Fruit fly (Drosophila melanogaster) whole organism, embryonic: Measurements from ENCODE around the gene CG10035.

Experiments
- Antp ChIP-seq: fragments of 200-800 bp; sonication (Bioruptor generic); optimal IDR thresholded peaks from 3 replicates; lab custom pipeline; 2016; ENCODE audit warnings: missing biosample characterization, missing genetic modification characterization
- Atf6 ChIP-seq: fragments of 200-800 bp; sonication (Bioruptor generic); IDR thresholded peaks from 2 replicates; pipeline ENCODE4 v1.3.6; 2022; ENCODE audit warnings: missing biosample characterization, missing genetic modification characterization
- B-H2 ChIP-seq: fragments of 200-800 bp; sonication (Bioruptor generic); optimal IDR thresholded peaks from 2 replicates; lab custom pipeline; 2018; ENCODE audit warnings: missing biosample characterization, mild to moderate bottlenecking, missing genetic modification characterization
- CG10654 ChIP-seq: fragments of 200-800 bp; sonication (Bioruptor generic); optimal IDR thresholded peaks from 2 replicates; lab custom pipeline; 2016; ENCODE audit warnings: missing biosample characterization, missing genetic modification characterization
- CG12744 ChIP-seq: fragments of 200-800 bp; sonication (Bioruptor generic); optimal IDR thresholded peaks from 2 replicates; lab custom pipeline; 2016; ENCODE audit warnings: missing biosample characterization, missing genetic modification characterization
- CG13123 ChIP-seq: fragments of 200-800 bp; sonication (Bioruptor generic); optimal IDR thresholded peaks from 2 replicates; lab custom pipeline; 2016; ENCODE audit warnings: missing biosample characterization, missing genetic modification characterization
- CG17186 ChIP-seq: fragments of 200-800 bp; sonication (Bioruptor generic); optimal IDR thresholded peaks from 3 replicates; lab custom pipeline; 2017; ENCODE audit warnings: missing biosample characterization, missing genetic modification reagents, missing genetic modification characterization
- CG2875 ChIP-seq: fragments of 200-800 bp; sonication (Bioruptor generic); optimal IDR thresholded peaks from 2 replicates; lab custom pipeline; 2017; ENCODE audit warnings: missing biosample characterization, mild to moderate bottlenecking, missing genetic modification characterization, missing genetic modification reagents
- CG2889 ChIP-seq: fragments of 200-800 bp; sonication (Bioruptor generic); IDR thresholded peaks from 3 replicates; pipeline ENCODE4 v1.3.6; 2022; ENCODE audit warnings: missing biosample characterization, missing genetic modification characterization
- CG30403 ChIP-seq: fragments of 200-800 bp; sonication (Bioruptor generic); optimal IDR thresholded peaks from 3 replicates; lab custom pipeline; 2016; ENCODE audit warnings: missing biosample characterization, missing genetic modification characterization
- CG31224 ChIP-seq: fragments of 200-800 bp; sonication (Bioruptor generic); IDR thresholded peaks from 2 replicates; pipeline ENCODE4 v1.3.6; 2022; ENCODE audit warnings: missing biosample characterization, missing genetic modification characterization
- CG34224 ChIP-seq: fragments of 200-800 bp; sonication (Bioruptor generic); IDR thresholded peaks from 3 replicates; pipeline ENCODE4 v1.3.6; 2022; ENCODE audit warnings: missing biosample characterization, missing genetic modification characterization; ENCODE audit not compliant: partially characterized antibody
- CG4854 ChIP-seq: fragments of 200-800 bp; sonication (Bioruptor generic); optimal IDR thresholded peaks from 2 replicates; lab custom pipeline; 2016; ENCODE audit warnings: missing biosample characterization, missing genetic modification characterization, inconsistent platforms
- CG5245 ChIP-seq: fragments of 200-800 bp; sonication (Bioruptor generic); optimal IDR thresholded peaks from 3 replicates; lab custom pipeline; 2016; ENCODE audit warnings: missing biosample characterization, missing genetic modification characterization
- CG6683 ChIP-seq: fragments of 200-800 bp; sonication (Bioruptor generic); optimal IDR thresholded peaks from 2 replicates; lab custom pipeline; 2017; ENCODE audit warnings: missing biosample characterization, mild to moderate bottlenecking, missing genetic modification characterization, missing genetic modification reagents
- CG7839 ChIP-seq: fragments of 200-800 bp; sonication (Bioruptor generic); optimal IDR thresholded peaks from 3 replicates; lab custom pipeline; 2018; ENCODE audit warnings: missing biosample characterization, mild to moderate bottlenecking, missing genetic modification characterization, moderate library complexity
- CG9609 ChIP-seq: fragments of 200-800 bp; sonication (Bioruptor generic); optimal IDR thresholded peaks from 3 replicates; lab custom pipeline; 2016; ENCODE audit warnings: missing biosample characterization, missing genetic modification characterization
- Camta ChIP-seq: fragments of 200-800 bp; sonication (Bioruptor generic); optimal IDR thresholded peaks from 2 replicates; lab custom pipeline; 2016; ENCODE audit warnings: missing biosample characterization, missing genetic modification characterization
- CkIIα-i1 ChIP-seq: fragments of 200-800 bp; sonication (Bioruptor generic); IDR thresholded peaks from 2 replicates; pipeline ENCODE4 v1.3.6; 2022; ENCODE audit warnings: missing biosample characterization, missing genetic modification characterization
- Dbx ChIP-seq: fragments of 200-800 bp; sonication (Bioruptor generic); IDR thresholded peaks from 3 replicates; pipeline ENCODE4 v1.3.6; 2022; ENCODE audit warnings: missing biosample characterization, missing genetic modification characterization
- Fer3 ChIP-seq: fragments of 200-800 bp; sonication (Bioruptor generic); optimal IDR thresholded peaks from 2 replicates; lab custom pipeline; 2018; ENCODE audit warnings: missing biosample characterization, mild to moderate bottlenecking, missing genetic modification characterization, moderate library complexity
- HLH4C ChIP-seq: fragments of 200-800 bp; sonication (Bioruptor generic); IDR thresholded peaks from 3 replicates; pipeline ENCODE4 v1.3.6; 2022; ENCODE audit warnings: missing biosample characterization, missing genetic modification characterization; ENCODE audit not compliant: partially characterized antibody
- Hmr ChIP-seq: fragments of 200-800 bp; sonication (Bioruptor generic); optimal IDR thresholded peaks from 3 replicates; lab custom pipeline; 2017; ENCODE audit warnings: mild to moderate bottlenecking, missing biosample characterization, missing genetic modification reagents, missing genetic modification characterization
- Kr ChIP-seq: fragments of 200-800 bp; sonication (Bioruptor generic); optimal IDR thresholded peaks from 2 replicates; lab custom pipeline; 2017; ENCODE audit warnings: missing biosample characterization, mild to moderate bottlenecking, missing genetic modification characterization
- Mad ChIP-seq: fragments of 200-800 bp; sonication (Bioruptor generic); optimal IDR thresholded peaks from 2 replicates; lab custom pipeline; 2016; ENCODE audit warnings: missing biosample characterization, missing genetic modification characterization
- Nf-YA ChIP-seq: fragments of 200-800 bp; sonication (Bioruptor generic); IDR thresholded peaks from 2 replicates; pipeline ENCODE4 v1.3.6; 2022; ENCODE audit warnings: missing biosample characterization, missing genetic modification characterization
- Ptx1 ChIP-seq: fragments of 200-800 bp; sonication (Bioruptor generic); IDR thresholded peaks from 2 replicates; pipeline ENCODE4 v1.3.6; 2022; ENCODE audit warnings: missing biosample characterization, missing genetic modification characterization
- Ravus ChIP-seq: fragments of 200-800 bp; sonication (Bioruptor generic); IDR thresholded peaks from 2 replicates; pipeline ENCODE4 v1.3.6; 2022; ENCODE audit warnings: missing biosample characterization, missing genetic modification characterization
- TFAM ChIP-seq: fragments of 200-800 bp; sonication (Bioruptor generic); optimal IDR thresholded peaks from 2 replicates; lab custom pipeline; 2017; ENCODE audit warnings: missing biosample characterization, missing genetic modification characterization, inconsistent platforms
- Taf1 ChIP-seq: fragments of 200-800 bp; sonication (Bioruptor generic); IDR thresholded peaks from 2 replicates; pipeline ENCODE4 v1.3.6; 2022; ENCODE audit warnings: missing biosample characterization, missing genetic modification characterization
- Xrp1 ChIP-seq: fragments of 200-800 bp; sonication (Bioruptor generic); IDR thresholded peaks from 2 replicates; pipeline ENCODE4 v1.3.6; 2022; ENCODE audit warnings: missing biosample characterization, missing genetic modification characterization
- al ChIP-seq: fragments of 200-800 bp; sonication (Bioruptor generic); IDR thresholded peaks from 2 replicates; pipeline ENCODE4 v1.3.6; 2022; ENCODE audit warnings: missing biosample characterization, missing genetic modification characterization
- amos ChIP-seq: fragments of 200-800 bp; sonication (Bioruptor generic); IDR thresholded peaks from 2 replicates; pipeline ENCODE4 v1.3.6; 2022; ENCODE audit warnings: missing biosample characterization, missing genetic modification characterization; ENCODE audit not compliant: partially characterized antibody
- aop ChIP-seq: fragments of 200-800 bp; sonication (Bioruptor generic); IDR thresholded peaks from 2 replicates; pipeline ENCODE4 v1.3.6; 2022; ENCODE audit warnings: missing biosample characterization, missing genetic modification characterization
- ara ChIP-seq: fragments of 200-800 bp; sonication (Bioruptor generic); IDR thresholded peaks from 2 replicates; pipeline ENCODE4 v1.3.6; 2022; ENCODE audit warnings: missing biosample characterization, missing genetic modification characterization
- bsh ChIP-seq, 2 experiments: fragments of 200-800 bp; sonication (Bioruptor generic); optimal IDR thresholded peaks; 2 replicates each; lab custom pipeline; 2017 to 2018; ENCODE audit warnings: mild to moderate bottlenecking in 2 of 2, missing biosample characterization in 2 of 2, missing genetic modification characterization in 2 of 2, moderate library complexity in 1 of 2
- ewg ChIP-seq: fragments of 200-800 bp; sonication (Bioruptor generic); optimal IDR thresholded peaks from 3 replicates; lab custom pipeline; 2017; ENCODE audit warnings: mild to moderate bottlenecking, missing biosample characterization, missing genetic modification reagents, missing genetic modification characterization
- fd3F ChIP-seq: fragments of 200-800 bp; sonication (Bioruptor generic); optimal IDR thresholded peaks from 2 replicates; lab custom pipeline; 2018; ENCODE audit warnings: missing biosample characterization, mild to moderate bottlenecking, missing genetic modification characterization, moderate library complexity
- gcm ChIP-seq: fragments of 200-800 bp; sonication (Bioruptor generic); optimal IDR thresholded peaks from 2 replicates; lab custom pipeline; 2019; ENCODE audit warnings: missing biosample characterization, mild to moderate bottlenecking, missing genetic modification characterization, moderate library complexity
- gcm2 ChIP-seq: fragments of 200-800 bp; sonication (Bioruptor generic); optimal IDR thresholded peaks from 2 replicates; lab custom pipeline; 2016; ENCODE audit warnings: missing biosample characterization, missing genetic modification characterization
- gsb-n ChIP-seq: fragments of 200-800 bp; sonication (Bioruptor generic); optimal IDR thresholded peaks from 3 replicates; lab custom pipeline; 2018; ENCODE audit warnings: missing biosample characterization, mild to moderate bottlenecking, missing genetic modification characterization
- kah ChIP-seq: fragments of 200-800 bp; sonication (Bioruptor generic); optimal IDR thresholded peaks from 2 replicates; lab custom pipeline; 2018; ENCODE audit warnings: missing biosample characterization, mild to moderate bottlenecking, missing genetic modification characterization
- luna ChIP-seq: fragments of 200-800 bp; sonication (Bioruptor generic); optimal IDR thresholded peaks from 2 replicates; lab custom pipeline; 2016; ENCODE audit warnings: missing biosample characterization, missing genetic modification characterization
- sc ChIP-seq, 3 experiments: fragments of >200 bp in 2 of 3; fragments of 200-800 bp in 1 of 3; sonication (Bioruptor generic) in 1 of 3; optimal IDR thresholded peaks; 2 replicates in 2 of 3; 3 replicates in 1 of 3; lab custom pipeline; 2017; ENCODE audit warnings: mild to moderate bottlenecking in 1 of 3, missing biosample characterization in 1 of 3, missing genetic modification characterization in 1 of 3, missing genetic modification reagents in 1 of 3
- stc ChIP-seq: fragments of 200-800 bp; sonication (Bioruptor generic); IDR thresholded peaks from 2 replicates; pipeline ENCODE4 v1.3.6; 2022; ENCODE audit warnings: missing biosample characterization, missing genetic modification characterization
- tgo ChIP-seq: fragments of 200-800 bp; sonication (Bioruptor generic); IDR thresholded peaks from 3 replicates; pipeline ENCODE4 v1.3.6; 2022; ENCODE audit warnings: missing biosample characterization, missing genetic modification characterization
- tx ChIP-seq: fragments of 200-800 bp; sonication (Bioruptor generic); optimal IDR thresholded peaks from 2 replicates; lab custom pipeline; 2016; ENCODE audit warnings: missing biosample characterization, missing genetic modification characterization
- unc-4 ChIP-seq: fragments of 200-800 bp; sonication (Bioruptor generic); IDR thresholded peaks from 2 replicates; pipeline ENCODE4 v1.3.6; 2022; ENCODE audit warnings: missing biosample characterization, missing genetic modification characterization; ENCODE audit not compliant: partially characterized antibody
- wdn ChIP-seq: fragments of 200-800 bp; sonication (Bioruptor generic); IDR thresholded peaks from 2 replicates; pipeline ENCODE4 v1.3.6; 2022; ENCODE audit warnings: missing biosample characterization, missing genetic modification characterization
- zfh1 ChIP-seq: fragments of 200-800 bp; sonication (Bioruptor generic); IDR thresholded peaks from 3 replicates; pipeline ENCODE4 v1.3.6; 2022; ENCODE audit warnings: missing biosample characterization, missing genetic modification characterization
- zfh2 ChIP-seq: fragments of 200-800 bp; sonication (Bioruptor generic); optimal IDR thresholded peaks from 2 replicates; lab custom pipeline; 2016; ENCODE audit warnings: missing biosample characterization, missing genetic modification characterization

The CG10035 gene

dm6 chr3R:12350497-12350896 lies 32.0 kb downstream of the CG10035 start, which contains the start of gene CG10038 (continued):
- TF ChIP-seq Hmr (peak; percentile 54), CG2875 (GFP tag; lab: Kevin White, UChicago) (peak; percentile 20), aop (GFP tag; lab: Robert Waterston, UW) (no peak), luna (GFP tag; lab: Kevin White, UChicago) (no peak), CG6683 (GFP tag; lab: Kevin White, UChicago) (no peak), kah (GFP tag; lab: Kevin White, UChicago) (no peak), stc (GFP tag; lab: Robert Waterston, UW) (no peak), CG12744 (no peak), zfh1 (GFP tag; lab: Robert Waterston, UW) (no peak), al (GFP tag; lab: Robert Waterston, UW) (peak; percentile 21; the same call in 1 of the 2 replicates), CG9609 (GFP tag; lab: Kevin White, UChicago) (no peak), wdn (no peak), CG34224 (GFP tag; lab: Robert Waterston, UW) (peak; percentile 92), CG7839 (peak; percentile 32), Mad (peak; percentile 36), CG2889 (GFP tag; lab: Robert Waterston, UW) (no peak), Camta (GFP tag; lab: Kevin White, UChicago) (no peak), Ptx1 (GFP tag; lab: Robert Waterston, UW) (peak; percentile 46), ewg (GFP tag; lab: Kevin White, UChicago) (no peak), CG10654 (peak; percentile 3), CG4854 (GFP tag; lab: Kevin White, UChicago) (no peak), CG5245 (GFP tag; lab: Kevin White, UChicago) (peak; percentile 10), gsb-n (tag; lab: Kevin White, UChicago) (no peak), tx (GFP tag; lab: Kevin White, UChicago) (no peak), Xrp1 (GFP tag; lab: Robert Waterston, UW) (peak; percentile 28; the same call in 1 of the 2 replicates), Ravus (no peak), Atf6 (GFP tag; lab: Robert Waterston, UW) (no peak; the same call in 1 of the 2 replicates), TFAM (GFP tag; lab: Kevin White, UChicago) (no peak), Fer3 (peak; percentile 11), CG17186 (GFP tag; lab: Kevin White, UChicago) (peak; percentile 35), tgo (GFP tag; lab: Robert Waterston, UW) (no peak), gcm (GFP tag; lab: Kevin White, UChicago) (no peak), sc (optimal IDR thresholded peaks at IDR 0.05; lab: Kevin White, UChicago) (no peak), sc (GFP tag; optimal IDR thresholded peaks at IDR 0.05; lab: Kevin White, UChicago) (no peak), Taf1 (GFP tag; lab: Robert Waterston, UW) (no peak), ara (GFP tag; lab: Robert Waterston, UW) (0 out of 2 replicates have a peak, but pooled peaks have one; percentile 28), HLH4C (peak; percentile 91), fd3F (GFP tag; lab: Kevin White, UChicago) (no peak), Dbx (GFP tag; lab: Robert Waterston, UW) (peak; percentile 59; the same call in 2 of the 3 replicates), Kr (GFP tag; lab: Kevin White, UChicago) (no peak), Antp (GFP tag; lab: Kevin White, UChicago) (peak; percentile 29), zfh2 (peak; percentile 37), bsh (GFP tag; optimal IDR thresholded peaks at IDR 0.05; lab: Kevin White, UChicago) (peak in 1 of 2 experiments; percentile 31), Nf-YA (no peak), gcm2 (no peak), B-H2 (GFP tag; lab: Kevin White, UChicago) (no peak), CG30403 (GFP tag; lab: Kevin White, UChicago) (peak; percentile 63), CkIIα-i1 (GFP tag; lab: Robert Waterston, UW) (no peak), CG31224 (no peak), unc-4 (GFP tag; lab: Robert Waterston, UW) (peak; percentile 94), CG13123 (no peak), amos (peak; percentile 97)
